Fruit fly (Drosophila melanogaster) whole organism, embryonic: ENCODE measurements around the gene lectin-37Da.

Experiments used
- Abd-B ChIP-seq: fragments of 200-800 bp; sonication (Bioruptor generic); optimal IDR thresholded peaks from 2 replicates; lab custom pipeline; 2018; ENCODE audit warnings: missing biosample characterization, mild to moderate bottlenecking, missing genetic modification characterization, moderate library complexity
- Awh ChIP-seq: fragments of 200-800 bp; sonication (Bioruptor generic); IDR thresholded peaks from 2 replicates; pipeline ENCODE4, ENCODE4 v1.3.6; 2022; ENCODE audit warnings: missing biosample characterization, missing genetic modification characterization
- CG10209 ChIP-seq: fragments of 200-800 bp; sonication (Bioruptor generic); optimal IDR thresholded peaks from 3 replicates; lab custom pipeline; 2017; ENCODE audit warnings: missing biosample characterization, mild to moderate bottlenecking, missing genetic modification characterization, missing genetic modification reagents
- CG10366 ChIP-seq: fragments of 200-800 bp; sonication (Bioruptor generic); IDR thresholded peaks from 2 replicates; pipeline ENCODE4 v1.3.6; 2022; ENCODE audit warnings: missing biosample characterization, missing genetic modification characterization
- CG11456 ChIP-seq: fragments of 200-800 bp; sonication (Bioruptor generic); IDR thresholded peaks from 3 replicates; pipeline ENCODE4 v1.3.6; 2022; ENCODE audit warnings: missing biosample characterization, missing genetic modification characterization
- CG13624 ChIP-seq: fragments of 200-800 bp; sonication (Bioruptor generic); optimal IDR thresholded peaks from 2 replicates; lab custom pipeline; 2016; ENCODE audit warnings: missing biosample characterization, missing genetic modification characterization
- CG15479 ChIP-seq: fragments of 200-800 bp; sonication (Bioruptor generic); optimal IDR thresholded peaks from 3 replicates; lab custom pipeline; 2019; ENCODE audit warnings: missing biosample characterization, mild to moderate bottlenecking, missing genetic modification characterization, moderate library complexity
- CG17186 ChIP-seq: fragments of 200-800 bp; sonication (Bioruptor generic); optimal IDR thresholded peaks from 3 replicates; lab custom pipeline; 2017; ENCODE audit warnings: missing biosample characterization, missing genetic modification reagents, missing genetic modification characterization
- CG17568 ChIP-seq: fragments of 200-800 bp; sonication (Bioruptor generic); optimal IDR thresholded peaks from 2 replicates; lab custom pipeline; 2018; ENCODE audit warnings: missing biosample characterization, mild to moderate bottlenecking, missing genetic modification characterization, moderate library complexity
- CG17612 ChIP-seq: fragments of 200-800 bp; sonication (Bioruptor generic); IDR thresholded peaks from 2 replicates; pipeline ENCODE4 v1.3.6; 2022; ENCODE audit warnings: missing biosample characterization, missing genetic modification characterization
- CG1792 ChIP-seq: fragments of 200-800 bp; sonication (Bioruptor generic); optimal IDR thresholded peaks from 2 replicates; lab custom pipeline; 2016; ENCODE audit warnings: missing biosample characterization, missing genetic modification characterization
- CG18262 ChIP-seq: fragments of 200-800 bp; optimal IDR thresholded peaks from 3 replicates; lab custom pipeline; 2019; ENCODE audit warnings: missing biosample characterization, mild to moderate bottlenecking, missing genetic modification characterization, moderate library complexity
- CG30431 ChIP-seq: fragments of 200-800 bp; sonication (Bioruptor generic); optimal IDR thresholded peaks from 2 replicates; lab custom pipeline; 2017; ENCODE audit warnings: missing biosample characterization, missing genetic modification characterization
- CG33557 ChIP-seq: fragments of 200-800 bp; sonication (Bioruptor generic); optimal IDR thresholded peaks from 2 replicates; lab custom pipeline; 2019; ENCODE audit warnings: missing biosample characterization, mild to moderate bottlenecking, missing genetic modification characterization, moderate library complexity
- CG34224 ChIP-seq: fragments of 200-800 bp; sonication (Bioruptor generic); IDR thresholded peaks from 3 replicates; pipeline ENCODE4 v1.3.6; 2022; ENCODE audit warnings: missing biosample characterization, missing genetic modification characterization; ENCODE audit not compliant: partially characterized antibody
- CG3995 ChIP-seq: fragments of 200-800 bp; sonication (Bioruptor generic); optimal IDR thresholded peaks from 3 replicates; lab custom pipeline; 2016; ENCODE audit warnings: missing biosample characterization, missing genetic modification characterization
- CG4730 ChIP-seq: fragments of 200-800 bp; sonication (Bioruptor generic); IDR thresholded peaks from 2 replicates; pipeline ENCODE4 v1.3.6; 2022; ENCODE audit warnings: missing biosample characterization, missing genetic modification characterization
- CG4820 ChIP-seq: fragments of 200-800 bp; sonication (Bioruptor generic); optimal IDR thresholded peaks from 3 replicates; lab custom pipeline; 2016; ENCODE audit warnings: missing biosample characterization, missing genetic modification characterization
- CG5180 ChIP-seq: fragments of 200-800 bp; sonication (Bioruptor generic); optimal IDR thresholded peaks from 3 replicates; lab custom pipeline; 2017; ENCODE audit warnings: missing biosample characterization, missing genetic modification characterization, mild to moderate bottlenecking, moderate library complexity, missing genetic modification reagents
- CG6175 ChIP-seq: fragments of 200-800 bp; sonication (Bioruptor generic); IDR thresholded peaks from 3 replicates; pipeline ENCODE4 v1.3.6; 2022; ENCODE audit warnings: missing biosample characterization, missing genetic modification characterization
- CG6272 ChIP-seq: fragments of 200-800 bp; sonication (Bioruptor generic); IDR thresholded peaks from 2 replicates; pipeline ENCODE4 v1.3.6; 2022; ENCODE audit warnings: missing biosample characterization, missing genetic modification characterization
- CG7357 ChIP-seq: fragments of 200-800 bp; sonication (Bioruptor generic); IDR thresholded peaks from 3 replicates; pipeline ENCODE4 v1.3.6; 2022; ENCODE audit warnings: missing biosample characterization, missing genetic modification characterization
- CG7556 ChIP-seq: fragments of 200-800 bp; sonication (Bioruptor generic); optimal IDR thresholded peaks from 2 replicates; lab custom pipeline; 2017; ENCODE audit warnings: missing biosample characterization, mild to moderate bottlenecking, missing genetic modification characterization
- CG8281 ChIP-seq: fragments of 200-800 bp; sonication (Bioruptor generic); optimal IDR thresholded peaks from 2 replicates; lab custom pipeline; 2018; ENCODE audit warnings: missing biosample characterization, mild to moderate bottlenecking, missing genetic modification characterization, moderate library complexity
- CG8924 ChIP-seq: fragments of 200-800 bp; optimal IDR thresholded peaks from 3 replicates; lab custom pipeline; 2019; ENCODE audit warnings: missing biosample characterization, mild to moderate bottlenecking, missing genetic modification characterization, moderate library complexity
- CG8944 ChIP-seq: fragments of 200-800 bp; sonication (Bioruptor generic); optimal IDR thresholded peaks from 3 replicates; lab custom pipeline; 2016; ENCODE audit warnings: missing biosample characterization, missing genetic modification characterization
- CG9876 ChIP-seq: fragments of 200-800 bp; sonication (Bioruptor generic); optimal IDR thresholded peaks from 2 replicates; lab custom pipeline; 2016; ENCODE audit warnings: missing biosample characterization, missing genetic modification characterization
- CG9932 ChIP-seq: fragments of 200-800 bp; sonication (Bioruptor generic); IDR thresholded peaks from 2 replicates; pipeline ENCODE4 v1.3.6; 2022; ENCODE audit warnings: missing biosample characterization, missing genetic modification characterization
- CkIIα-i1 ChIP-seq: fragments of 200-800 bp; sonication (Bioruptor generic); IDR thresholded peaks from 2 replicates; pipeline ENCODE4 v1.3.6; 2022; ENCODE audit warnings: missing biosample characterization, missing genetic modification characterization
- Doc3 ChIP-seq: fragments of 200-800 bp; sonication (Bioruptor generic); IDR thresholded peaks from 3 replicates; pipeline ENCODE4 v1.3.6; 2022; ENCODE audit warnings: missing biosample characterization, missing genetic modification characterization; ENCODE audit not compliant: partially characterized antibody
- E2f1 ChIP-seq: fragments of 200-800 bp; sonication (Bioruptor generic); IDR thresholded peaks from 2 replicates; pipeline ENCODE4 v1.3.6; 2022; ENCODE audit warnings: missing biosample characterization, missing genetic modification characterization
- HLHmδ ChIP-seq: fragments of 200-800 bp; sonication (Bioruptor generic); optimal IDR thresholded peaks from 2 replicates; lab custom pipeline; 2018; ENCODE audit warnings: missing biosample characterization, mild to moderate bottlenecking, missing genetic modification characterization, moderate library complexity
- Pdp1 ChIP-seq, 2 experiments: fragments of 200-800 bp; sonication (Bioruptor generic); optimal IDR thresholded peaks; 3 replicates each; lab custom pipeline; 2016; ENCODE audit warnings: missing biosample characterization in 2 of 2, missing genetic modification characterization in 2 of 2, mild to moderate bottlenecking in 1 of 2, moderate library complexity in 1 of 2
- Sin3A ChIP-seq: fragments of >200 bp; optimal IDR thresholded peaks from 2 replicates; lab custom pipeline; 2018
- Sry-δ ChIP-seq: fragments of 200-800 bp; sonication (Bioruptor generic); optimal IDR thresholded peaks from 2 replicates; lab custom pipeline; 2016; ENCODE audit warnings: missing biosample characterization, missing genetic modification characterization
- Tbp ChIP-seq: fragments of >200 bp; optimal IDR thresholded peaks from 2 replicates; lab custom pipeline; 2018; ENCODE audit warnings: missing biosample characterization, missing genetic modification characterization
- YL-1 ChIP-seq: fragments of 200-800 bp; sonication (Bioruptor generic); optimal IDR thresholded peaks from 3 replicates; lab custom pipeline; 2017; ENCODE audit warnings: missing biosample characterization, mild to moderate bottlenecking, missing genetic modification characterization
- ab ChIP-seq: fragments of 200-800 bp; sonication (Bioruptor generic); optimal IDR thresholded peaks from 2 replicates; lab custom pipeline; 2016; ENCODE audit warnings: missing biosample characterization, missing genetic modification characterization
- bbx ChIP-seq: fragments of 200-800 bp; sonication (Bioruptor generic); IDR thresholded peaks from 2 replicates; pipeline ENCODE4 v1.3.6; 2022; ENCODE audit warnings: missing biosample characterization, missing genetic modification characterization; ENCODE audit not compliant: partially characterized antibody
- chinmo ChIP-seq: fragments of 200-800 bp; sonication (Bioruptor generic); IDR thresholded peaks from 4 replicates; pipeline ENCODE4 v1.3.6; 2022; ENCODE audit warnings: missing biosample characterization, missing genetic modification characterization; ENCODE audit not compliant: partially characterized antibody
- disco-r ChIP-seq: fragments of 200-800 bp; sonication (Bioruptor generic); optimal IDR thresholded peaks from 2 replicates; lab custom pipeline; 2016; ENCODE audit warnings: missing biosample characterization, missing genetic modification characterization
- grau ChIP-seq: fragments of 200-800 bp; optimal IDR thresholded peaks from 3 replicates; lab custom pipeline; 2019; ENCODE audit warnings: missing biosample characterization, mild to moderate bottlenecking, missing genetic modification characterization, moderate library complexity
- gro ChIP-seq: fragments of 200-800 bp; sonication (Bioruptor generic); optimal IDR thresholded peaks from 2 replicates; lab custom pipeline; 2016; ENCODE audit warnings: missing biosample characterization, missing genetic modification characterization
- insv ChIP-seq, 2 experiments: fragments of 200-800 bp; sonication (Bioruptor generic); optimal IDR thresholded peaks; 3 replicates each; lab custom pipeline; 2016 to 2018; ENCODE audit warnings: missing biosample characterization in 2 of 2, missing genetic modification characterization in 2 of 2
- otp ChIP-seq: fragments of 200-800 bp; sonication (Bioruptor generic); IDR thresholded peaks from 3 replicates; pipeline ENCODE4, ENCODE4 v1.3.6; 2022; ENCODE audit warnings: missing biosample characterization, missing genetic modification characterization
- pho ChIP-seq: fragments of 200-800 bp; sonication (Bioruptor generic); optimal IDR thresholded peaks from 2 replicates; lab custom pipeline; 2016; ENCODE audit warnings: missing biosample characterization, missing genetic modification characterization
- pum ChIP-seq: fragments of 200-800 bp; sonication (Bioruptor generic); optimal IDR thresholded peaks from 2 replicates; lab custom pipeline; 2016; ENCODE audit warnings: missing biosample characterization, missing genetic modification characterization
- sisA ChIP-seq: fragments of 200-800 bp; sonication (Bioruptor generic); IDR thresholded peaks from 2 replicates; pipeline ENCODE4 v1.3.6; 2022; ENCODE audit warnings: missing biosample characterization, missing genetic modification characterization
- slp2 ChIP-seq: fragments of 200-800 bp; sonication (Bioruptor generic); optimal IDR thresholded peaks from 2 replicates; lab custom pipeline; 2016; ENCODE audit warnings: missing biosample characterization, missing genetic modification characterization
- tna ChIP-seq: fragments of 200-800 bp; sonication (Bioruptor generic); IDR thresholded peaks from 2 replicates; pipeline ENCODE4 v1.3.6; 2022; ENCODE audit warnings: missing biosample characterization, missing genetic modification characterization; ENCODE audit not compliant: partially characterized antibody
- vfl ChIP-seq: fragments of 200-800 bp; sonication (Bioruptor generic); optimal IDR thresholded peaks from 2 replicates; lab custom pipeline; 2016; ENCODE audit warnings: missing biosample characterization, missing genetic modification characterization
- wor ChIP-seq: fragments of 200-800 bp; sonication (Bioruptor generic); IDR thresholded peaks from 2 replicates; pipeline ENCODE4 v1.3.6; 2022; ENCODE audit warnings: missing biosample characterization, missing genetic modification characterization

The lectin-37Da gene

DNA sequence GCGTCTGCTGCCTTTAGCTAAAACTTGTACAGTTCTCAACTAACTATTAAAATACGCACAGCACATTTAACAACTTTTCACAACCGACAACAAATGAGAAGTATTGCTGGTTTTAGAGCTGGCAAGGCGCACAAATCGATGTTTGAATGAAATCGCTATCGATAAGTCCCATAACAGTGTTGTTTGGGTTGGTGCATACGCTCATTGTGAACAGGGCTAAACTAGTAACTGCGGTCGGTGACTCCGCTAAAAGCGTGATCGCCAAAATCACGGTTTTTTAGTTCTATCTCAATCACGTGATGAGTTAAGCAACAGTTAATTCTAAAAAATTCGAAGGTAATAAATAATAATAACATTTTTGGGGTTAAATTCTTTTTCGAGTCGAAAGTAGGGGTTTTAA is 35.3 kb downstream of the lectin-37Da start, which contains the start of gene Top2 (continued):
- TF ChIP-seq CG13624 (GFP tag; lab: Kevin White, UChicago) (peak; percentile 62), bbx (GFP tag; lab: Robert Waterston, UW) (peak; percentile 84), CG15479 (GFP tag; lab: Kevin White, UChicago) (no peak), Sry-δ (peak; percentile 98), sisA (no peak), CkIIα-i1 (GFP tag; lab: Robert Waterston, UW) (no peak), grau (tag; lab: Kevin White, UChicago) (peak; percentile 55), slp2 (no peak), YL-1 (no peak), CG17186 (GFP tag; lab: Kevin White, UChicago) (peak; percentile 92), CG3995 (peak; percentile 100), Abd-B (GFP tag; lab: Kevin White, UChicago) (peak; percentile 70), E2f1 (GFP tag; lab: Robert Waterston, UW) (peak; percentile 30; the same call in 1 of the 2 replicates), gro (GFP tag; lab: Kevin White, UChicago) (peak; percentile 61), CG17568 (no peak), insv (GFP tag; optimal IDR thresholded peaks at IDR 0.05; lab: Kevin White, UChicago) (peak in 1 of 2 experiments; percentile 53), CG8944 (GFP tag; lab: Kevin White, UChicago) (no peak), CG4820 (GFP tag; lab: Kevin White, UChicago) (no peak), CG6272 (no peak), Doc3 (GFP tag; lab: Robert Waterston, UW) (peak; percentile 61), CG7556 (GFP tag; lab: Kevin White, UChicago) (no peak), CG33557 (GFP tag; lab: Kevin White, UChicago) (no peak), CG9932 (GFP tag; lab: Robert Waterston, UW) (peak; percentile 67), vfl (GFP tag; lab: Kevin White, UChicago) (peak; percentile 52), CG9876 (GFP tag; lab: Kevin White, UChicago) (peak; percentile 57), pho (GFP tag; lab: Kevin White, UChicago) (peak; percentile 55), Sin3A (lab: Kevin White, UChicago) (peak; percentile 41), CG34224 (GFP tag; lab: Robert Waterston, UW) (peak; percentile 63), Pdp1 (GFP tag; optimal IDR thresholded peaks at IDR 0.05; lab: Kevin White, UChicago) (peak; percentile 6 to 86), CG8281 (tag; lab: Kevin White, UChicago) (no peak), CG6175 (GFP tag; lab: Robert Waterston, UW) (no peak), CG4730 (GFP tag; lab: Robert Waterston, UW) (no peak), CG10366 (GFP tag; lab: Robert Waterston, UW) (no peak), wor (GFP tag; lab: Robert Waterston, UW) (no peak), CG10209 (no peak), CG1792 (GFP tag; lab: Kevin White, UChicago) (peak; percentile 45), chinmo (GFP tag; lab: Robert Waterston, UW) (peak; percentile 72; the same call in 2 of the 4 replicates), tna (GFP tag; lab: Robert Waterston, UW) (peak; percentile 77), Tbp (GFP tag; lab: Kevin White, UChicago) (no peak), Awh (GFP tag; lab: Robert Waterston, UW) (no peak), disco-r (no peak), CG18262 (tag; lab: Kevin White, UChicago) (no peak), otp (GFP tag; lab: Robert Waterston, UW) (no peak), CG30431 (no peak), CG7357 (no peak), CG5180 (GFP tag; lab: Kevin White, UChicago) (no peak), ab (no peak), pum (GFP tag; lab: Kevin White, UChicago) (peak; percentile 28), HLHmδ (GFP tag; lab: Kevin White, UChicago) (no peak), CG8924 (tag; lab: Kevin White, UChicago) (peak; percentile 27), CG17612 (GFP tag; lab: Robert Waterston, UW) (no peak), CG11456 (GFP tag; lab: Robert Waterston, UW) (peak; percentile 61; the same call in 1 of the 3 replicates)
